Fruit fly (Drosophila melanogaster) whole organism, prepupa: Measurements from ENCODE around the gene CG14298.
A peak's percentile ranks its signal among the peaks of the same experiment; 100 is the strongest.

ENCODE experiments used
- Blimp-1 ChIP-seq: fragments of 200-800 bp; sonication (Bioruptor generic); optimal IDR thresholded peaks from 3 replicates; lab custom pipeline; 2017; ENCODE audit warnings: missing biosample characterization, missing genetic modification characterization, mild to moderate bottlenecking, moderate library complexity, missing genetic modification reagents
- CG11762 ChIP-seq: fragments of 200-800 bp; sonication (Bioruptor generic); optimal IDR thresholded peaks from 3 replicates; lab custom pipeline; 2016; ENCODE audit warnings: missing biosample characterization, missing genetic modification characterization; ENCODE audit not compliant: insufficient read depth
- CG15336 ChIP-seq: fragments of 200-800 bp; sonication (Bioruptor generic); IDR thresholded peaks from 2 replicates; pipeline ENCODE4 v1.3.6; 2022; ENCODE audit warnings: missing biosample characterization, missing genetic modification characterization
- CG3032 ChIP-seq: fragments of 200-800 bp; optimal IDR thresholded peaks from 2 replicates; lab custom pipeline; 2019; ENCODE audit warnings: missing biosample characterization, mild to moderate bottlenecking, missing genetic modification characterization, moderate library complexity
- CG32006 ChIP-seq: fragments of 200-800 bp; sonication (Bioruptor generic); optimal IDR thresholded peaks from 3 replicates; lab custom pipeline; 2017; ENCODE audit warnings: missing biosample characterization, mild to moderate bottlenecking, missing genetic modification characterization
- CG3919 ChIP-seq: fragments of 200-800 bp; sonication (Bioruptor generic); optimal IDR thresholded peaks from 3 replicates; lab custom pipeline; 2016; ENCODE audit warnings: missing biosample characterization, missing genetic modification characterization
- CG4318 ChIP-seq: fragments of 200-800 bp; sonication (Bioruptor generic); optimal IDR thresholded peaks from 3 replicates; lab custom pipeline; 2017; ENCODE audit warnings: missing biosample characterization, mild to moderate bottlenecking, missing genetic modification characterization
- CG6163 ChIP-seq: fragments of 200-800 bp; sonication (Bioruptor generic); IDR thresholded peaks from 3 replicates; pipeline ENCODE4 v1.3.6; 2022; ENCODE audit warnings: missing biosample characterization, missing genetic modification characterization
- CG6276 ChIP-seq: fragments of 200-800 bp; sonication (Bioruptor generic); optimal IDR thresholded peaks from 2 replicates; lab custom pipeline; 2017; ENCODE audit warnings: missing biosample characterization, mild to moderate bottlenecking, missing genetic modification characterization
- CG6808 ChIP-seq: fragments of 200-800 bp; sonication (Bioruptor generic); optimal IDR thresholded peaks from 3 replicates; lab custom pipeline; 2017; ENCODE audit warnings: missing biosample characterization, missing genetic modification characterization, mild to moderate bottlenecking, moderate library complexity, missing genetic modification reagents
- CG7368 ChIP-seq: fragments of 200-800 bp; sonication (Bioruptor generic); optimal IDR thresholded peaks from 3 replicates; lab custom pipeline; 2016; ENCODE audit warnings: missing biosample characterization, missing genetic modification characterization
- CG8319 ChIP-seq: fragments of 200-800 bp; sonication (Bioruptor generic); optimal IDR thresholded peaks from 3 replicates; lab custom pipeline; 2016; ENCODE audit warnings: missing biosample characterization, missing genetic modification characterization
- CG8632 ChIP-seq: fragments of 200-800 bp; sonication (Bioruptor generic); optimal IDR thresholded peaks from 3 replicates; lab custom pipeline; 2016; ENCODE audit warnings: missing biosample characterization, missing genetic modification characterization
- Eip75B ChIP-seq: fragments of 200-800 bp; sonication (Bioruptor generic); optimal IDR thresholded peaks from 3 replicates; lab custom pipeline; 2016; ENCODE audit warnings: missing biosample characterization, missing genetic modification characterization
- Eip78C ChIP-seq: fragments of 200-800 bp; sonication (Bioruptor generic); peaks from one replicate; lab custom pipeline; 2016; ENCODE audit warnings: missing biosample characterization, missing genetic modification characterization
- Eip93F ChIP-seq: fragments of 200-800 bp; sonication (Bioruptor generic); optimal IDR thresholded peaks from 2 replicates; lab custom pipeline; 2016; ENCODE audit warnings: missing biosample characterization, mild to moderate bottlenecking, missing genetic modification characterization
- Hr38 ChIP-seq: sonication (Bioruptor generic); optimal IDR thresholded peaks from 2 replicates; lab custom pipeline; 2016; ENCODE audit warnings: missing biosample characterization, missing genetic modification characterization
- Hr39 ChIP-seq: fragments of 200-800 bp; sonication (Bioruptor generic); optimal IDR thresholded peaks from 2 replicates; lab custom pipeline; 2016; ENCODE audit warnings: missing biosample characterization, missing genetic modification characterization
- Hr4 ChIP-seq: fragments of 200-800 bp; sonication (Bioruptor generic); optimal IDR thresholded peaks from 3 replicates; lab custom pipeline; 2016; ENCODE audit warnings: missing biosample characterization, missing genetic modification characterization
- Lpt ChIP-seq: fragments of 200-800 bp; sonication (Bioruptor generic); optimal IDR thresholded peaks from 3 replicates; lab custom pipeline; 2016; ENCODE audit warnings: missing biosample characterization, missing genetic modification characterization
- Smox ChIP-seq: fragments of 200-800 bp; sonication (Bioruptor generic); optimal IDR thresholded peaks from 3 replicates; lab custom pipeline; 2016; ENCODE audit warnings: missing biosample characterization, missing genetic modification characterization
- Sox102F ChIP-seq: fragments of 200-800 bp; sonication (Bioruptor generic); optimal IDR thresholded peaks from 2 replicates; lab custom pipeline; 2016; ENCODE audit warnings: missing biosample characterization, mild to moderate bottlenecking, missing genetic modification characterization
- Sox14 ChIP-seq: fragments of 200-800 bp; sonication (Bioruptor generic); optimal IDR thresholded peaks from 3 replicates; lab custom pipeline; 2016; ENCODE audit warnings: missing biosample characterization, missing genetic modification characterization
- acj6 ChIP-seq: fragments of 200-800 bp; sonication (Bioruptor generic); optimal IDR thresholded peaks from 3 replicates; lab custom pipeline; 2016; ENCODE audit warnings: missing biosample characterization, missing genetic modification characterization
- cyc ChIP-seq: fragments of 200-800 bp; sonication (Bioruptor generic); optimal IDR thresholded peaks from 3 replicates; lab custom pipeline; 2016; ENCODE audit warnings: missing biosample characterization, missing genetic modification characterization
- dsx ChIP-seq: fragments of 200-800 bp; optimal IDR thresholded peaks from 3 replicates; lab custom pipeline; 2019; ENCODE audit warnings: missing biosample characterization, mild to moderate bottlenecking, missing genetic modification characterization, moderate library complexity; ENCODE audit not compliant: poor library complexity, severe bottlenecking
- eg ChIP-seq: fragments of 200-800 bp; sonication (Bioruptor generic); IDR thresholded peaks from 3 replicates; pipeline ENCODE4 v1.3.6; 2022; ENCODE audit warnings: missing biosample characterization, missing genetic modification characterization
- esn ChIP-seq: fragments of 200-800 bp; sonication (Bioruptor generic); optimal IDR thresholded peaks from 2 replicates; lab custom pipeline; 2016; ENCODE audit warnings: missing biosample characterization, mild to moderate bottlenecking, missing genetic modification characterization, moderate library complexity
- fd85E ChIP-seq: fragments of 200-800 bp; sonication (Bioruptor generic); optimal IDR thresholded peaks from 3 replicates; lab custom pipeline; 2016; ENCODE audit warnings: missing biosample characterization, missing genetic modification characterization
- fkh ChIP-seq: fragments of 200-800 bp; sonication (Bioruptor generic); optimal IDR thresholded peaks from 3 replicates; lab custom pipeline; 2017; ENCODE audit warnings: missing biosample characterization, mild to moderate bottlenecking, missing genetic modification characterization, moderate library complexity
- lz ChIP-seq: fragments of 200-800 bp; sonication (Bioruptor generic); optimal IDR thresholded peaks from 3 replicates; lab custom pipeline; 2016; ENCODE audit warnings: missing biosample characterization, missing genetic modification characterization
- net ChIP-seq: fragments of 200-800 bp; sonication (Bioruptor generic); optimal IDR thresholded peaks from 3 replicates; lab custom pipeline; 2016; ENCODE audit warnings: missing biosample characterization, missing genetic modification characterization
- salr ChIP-seq, 2 experiments: fragments of 200-800 bp; sonication (Bioruptor generic); optimal IDR thresholded peaks; 3 replicates each; lab custom pipeline; 2016 to 2018; ENCODE audit warnings: missing biosample characterization in 2 of 2, missing genetic modification characterization in 2 of 2, mild to moderate bottlenecking in 1 of 2
- spab ChIP-seq: fragments of 200-800 bp; sonication (Bioruptor generic); optimal IDR thresholded peaks from 2 replicates; lab custom pipeline; 2017; ENCODE audit warnings: missing biosample characterization, mild to moderate bottlenecking, missing genetic modification characterization, missing genetic modification reagents
- svp ChIP-seq: fragments of 200-800 bp; sonication (Bioruptor generic); peaks from one replicate; lab custom pipeline; 2016; ENCODE audit warnings: missing biosample characterization, missing genetic modification characterization
- vri ChIP-seq: fragments of 200-800 bp; sonication (Bioruptor generic); optimal IDR thresholded peaks from 3 replicates; lab custom pipeline; 2016; ENCODE audit warnings: missing biosample characterization, mild to moderate bottlenecking, missing genetic modification characterization

CG14298 gene

DNA sequence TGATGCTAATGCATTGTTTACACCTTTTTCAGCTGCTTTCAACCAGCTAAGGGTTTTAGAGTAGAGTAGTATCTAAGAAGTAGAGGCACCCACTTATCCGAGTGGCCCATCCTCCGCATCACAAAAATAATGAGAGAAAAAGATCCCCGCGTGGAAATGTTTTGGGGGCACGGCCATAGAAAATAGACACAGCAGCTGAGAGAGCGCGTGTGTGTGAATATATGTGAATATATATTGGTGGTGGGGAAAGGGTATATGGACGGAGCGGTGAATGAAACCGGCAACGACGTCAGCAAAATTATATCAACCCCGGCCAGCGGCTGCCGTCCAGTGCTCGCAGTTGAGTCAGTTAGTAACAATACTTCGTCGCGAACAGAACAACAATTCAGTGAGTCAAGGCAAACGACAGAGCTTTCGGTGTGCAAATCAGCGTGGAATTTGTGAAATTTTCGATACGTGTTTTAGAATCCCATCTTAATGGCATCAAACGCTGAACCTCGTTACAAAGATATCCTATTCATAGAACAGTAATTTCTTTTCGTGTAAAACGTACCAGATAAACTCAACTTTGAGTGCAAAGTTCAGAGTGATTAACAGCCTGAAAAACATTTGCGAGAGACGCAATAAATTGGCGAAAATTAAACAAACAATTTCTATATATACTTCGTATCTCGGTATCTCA is 39.4 kb downstream of the CG14298 start, which contains the start of gene Xrp1 (continued):
- peak; percentile 68 for TF ChIP-seq vri (GFP tag; lab: Kevin White, UChicago)
- peak; percentile 15 for TF ChIP-seq Lpt
- no peak for TF ChIP-seq CG3032 (tag; lab: Kevin White, UChicago)
- TF ChIP-seq CG3919: peak; percentile 43
- TF ChIP-seq Sox102F: peak; percentile 5
- TF ChIP-seq CG32006 (GFP tag; lab: Kevin White, UChicago): peak; percentile 65
- peak; percentile 62 for TF ChIP-seq Hr4 (GFP tag; lab: Kevin White, UChicago)
- no peak for TF ChIP-seq Hr38 (GFP tag; lab: Kevin White, UChicago)
- no peak for TF ChIP-seq CG11762
- TF ChIP-seq CG7368 (GFP tag; lab: Kevin White, UChicago): peak; percentile 11
- no peak for TF ChIP-seq Smox (GFP tag; lab: Kevin White, UChicago)
- peak; percentile 65 for TF ChIP-seq Eip78C (GFP tag; lab: Kevin White, UChicago)
- TF ChIP-seq salr (GFP tag; optimal IDR thresholded peaks at IDR 0.05; lab: Kevin White, UChicago): no peak
- TF ChIP-seq CG8319 (GFP tag; lab: Kevin White, UChicago): no peak
- TF ChIP-seq Sox14 (GFP tag; lab: Kevin White, UChicago): no peak
- peak; percentile 18 for TF ChIP-seq cyc (GFP tag; lab: Kevin White, UChicago)
- TF ChIP-seq CG6808: peak; percentile 48
- TF ChIP-seq dsx (GFP tag; lab: Kevin White, UChicago): no peak
- TF ChIP-seq Eip93F (GFP tag; lab: Kevin White, UChicago): no peak
- TF ChIP-seq spab: no peak
- peak; percentile 15 for TF ChIP-seq Hr39 (GFP tag; lab: Kevin White, UChicago)
- no peak for TF ChIP-seq CG8632 (GFP tag; lab: Kevin White, UChicago)
- peak; percentile 25 for TF ChIP-seq CG4318 (GFP tag; lab: Kevin White, UChicago)
- TF ChIP-seq lz: peak; percentile 11
- no peak for TF ChIP-seq esn (GFP tag; lab: Kevin White, UChicago)
- TF ChIP-seq CG6163 (GFP tag; lab: Robert Waterston, UW): peak; percentile 62

- TF ChIP-seq dsx (GFP tag; lab: Kevin White, UChicago) (peak; percentile 39), Sox102F (no peak)
Observed at dm6 chr3R:18915644-18916194, 40.4 kb downstream of the CG14298 start.

DNA sequence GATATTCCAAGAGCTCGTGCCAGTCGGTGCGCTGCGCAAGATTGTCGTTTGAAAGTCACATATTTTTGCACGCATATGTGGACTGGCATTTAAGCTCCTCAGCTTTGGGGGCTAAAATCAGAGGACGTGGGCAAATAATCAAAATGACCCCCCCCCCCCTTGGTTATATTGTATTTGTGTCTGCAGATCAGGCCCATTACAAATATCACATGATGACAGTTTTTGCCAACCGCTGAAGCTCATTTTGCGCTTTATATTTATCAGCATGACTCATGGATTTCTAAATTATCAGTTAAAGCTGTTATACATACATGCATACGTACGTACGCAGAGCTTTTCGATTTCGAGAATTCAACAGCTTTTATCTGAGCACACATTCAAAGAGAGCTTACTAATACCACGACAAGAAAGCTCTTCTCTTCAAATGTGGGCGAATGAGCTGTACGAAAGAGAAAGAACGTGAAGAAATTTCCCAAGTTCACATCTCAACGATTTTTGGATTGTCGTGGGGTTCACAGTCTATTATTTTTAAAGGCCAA is 41.5 kb downstream of the CG14298 start:
- no peak for TF ChIP-seq CG32006 (GFP tag; lab: Kevin White, UChicago)
- no peak for TF ChIP-seq CG6163 (GFP tag; lab: Robert Waterston, UW)
- TF ChIP-seq CG15336: no peak
- TF ChIP-seq esn (GFP tag; lab: Kevin White, UChicago): no peak
- peak; percentile 15 for TF ChIP-seq net (GFP tag; lab: Kevin White, UChicago)
- peak; percentile 65 for TF ChIP-seq vri (GFP tag; lab: Kevin White, UChicago)
- peak; percentile 16 for TF ChIP-seq Sox14 (GFP tag; lab: Kevin White, UChicago)
- no peak for TF ChIP-seq CG6276 (GFP tag; lab: Kevin White, UChicago)
- TF ChIP-seq dsx (GFP tag; lab: Kevin White, UChicago): peak; percentile 36
- peak; percentile 27 for TF ChIP-seq Eip93F (GFP tag; lab: Kevin White, UChicago)
- TF ChIP-seq eg: peak; percentile 50; the same call in 2 of the 3 replicates
- TF ChIP-seq CG4318 (GFP tag; lab: Kevin White, UChicago): no peak
- peak; percentile 12 for TF ChIP-seq Blimp-1 (GFP tag; lab: Kevin White, UChicago)
- TF ChIP-seq svp: peak; percentile 33
- TF ChIP-seq cyc (GFP tag; lab: Kevin White, UChicago): no peak
- no peak for TF ChIP-seq fd85E (GFP tag; lab: Kevin White, UChicago)
- TF ChIP-seq fkh (GFP tag; lab: Kevin White, UChicago): peak; percentile 29
- TF ChIP-seq salr (GFP tag; optimal IDR thresholded peaks at IDR 0.05; lab: Kevin White, UChicago): no peak
- no peak for TF ChIP-seq acj6 (GFP tag; lab: Kevin White, UChicago)
- peak; percentile 62 for TF ChIP-seq Eip78C (GFP tag; lab: Kevin White, UChicago)
- TF ChIP-seq Eip75B: no peak
